Fruit fly (Drosophila melanogaster): ENCODE measurements around the gene Spindly.

DNA sequence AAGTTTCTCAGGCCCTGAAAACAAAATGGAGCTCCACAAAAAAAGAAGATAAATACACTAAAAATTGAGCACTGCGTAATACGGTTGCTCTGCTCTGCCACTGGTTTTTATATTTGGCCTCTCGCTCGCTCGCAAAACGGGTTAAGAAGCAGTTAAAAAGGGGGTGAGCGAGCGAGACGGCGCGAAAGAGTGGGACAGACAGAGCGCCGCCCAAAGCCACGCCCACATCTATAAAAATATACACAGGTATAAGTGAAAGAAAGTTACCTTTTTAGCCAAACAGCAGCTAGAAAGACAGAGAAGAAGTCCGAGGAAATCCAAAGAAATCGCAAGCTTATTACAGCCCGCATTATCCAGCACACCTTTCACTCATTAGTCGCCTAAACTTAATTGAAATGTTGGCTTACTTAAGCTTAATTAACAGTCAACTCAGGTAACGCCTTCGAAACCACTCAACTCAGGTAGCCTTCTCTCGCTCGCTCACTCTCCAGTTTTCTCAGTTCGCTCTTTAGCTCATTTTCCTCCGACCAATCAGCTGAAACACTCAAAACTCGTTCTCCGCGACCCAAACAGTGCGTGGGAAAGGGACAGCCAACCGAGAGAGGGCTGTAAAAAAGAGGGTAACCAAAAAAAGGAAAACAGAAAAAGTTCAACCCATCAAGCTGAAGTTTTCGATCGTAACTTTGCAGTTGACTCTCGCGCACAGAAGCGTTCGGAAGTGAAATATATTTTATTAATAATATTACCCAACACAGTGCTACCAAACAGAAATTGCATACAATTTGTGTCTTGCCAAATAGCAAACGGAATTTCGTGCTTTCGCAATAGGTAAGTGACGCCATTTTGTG lies 8.7 kb upstream of the Spindly start, which contains the start of gene drm:
- TF ChIP-seq CG11695 (GFP tag; IDR thresholded peaks at IDR 0.05) (no peak), Gsc (GFP tag; IDR thresholded peaks at IDR 0.05) (no peak), run (tag; optimal IDR thresholded peaks at IDR 0.05) (no peak), zen2 (GFP tag; IDR thresholded peaks at IDR 0.05; ENCODE audit: partially characterized antibody) (no peak), CG6765 (GFP tag; optimal IDR thresholded peaks at IDR 0.05) (no peak), onecut (GFP tag; IDR thresholded peaks at IDR 0.05) (no peak), ttk (GFP tag; IDR thresholded peaks at IDR 0.05) (no peak), Hmx (GFP tag; optimal IDR thresholded peaks at IDR 0.05) (no peak), CG34224 (GFP tag; IDR thresholded peaks at IDR 0.05; ENCODE audit: partially characterized antibody) (0 out of 3 replicates have a peak, but pooled peaks have one; percentile 19), Doc3 (GFP tag; IDR thresholded peaks at IDR 0.05; ENCODE audit: partially characterized antibody) (no peak), psq (GFP tag; optimal IDR thresholded peaks at IDR 0.05) (no peak)

All from whole organism, embryonic.